Fruit fly (Drosophila melanogaster) whole organism, wandering third instar larva: ENCODE results near the gene AGO2.

Experiments used
- CrebA ChIP-seq: fragments of 200-800 bp; sonication (Bioruptor generic); optimal IDR thresholded peaks from 2 replicates; lab custom pipeline; 2016; ENCODE audit warnings: missing biosample characterization, mild to moderate bottlenecking, missing genetic modification characterization, borderline replicate concordance
- Dif ChIP-seq: fragments of 200-275, 200-300 bp; sonication (Bioruptor generic); optimal IDR thresholded peaks from 2 replicates; lab custom pipeline; 2018; ENCODE audit warnings: missing biosample characterization, missing genetic modification characterization; ENCODE audit not compliant: partially characterized antibody
- GATAd ChIP-seq: sonication (Bioruptor generic); optimal IDR thresholded peaks from 2 replicates; lab custom pipeline; 2016; ENCODE audit warnings: missing biosample characterization, missing genetic modification characterization
- Jra ChIP-seq: sonication (Bioruptor generic); optimal IDR thresholded peaks from 2 replicates; lab custom pipeline; 2016; ENCODE audit warnings: missing biosample characterization, missing genetic modification characterization
- Myc ChIP-seq: fragments of >200 bp; optimal IDR thresholded peaks from 2 replicates; lab custom pipeline; 2017
- br ChIP-seq: fragments of 200-800 bp; sonication (Bioruptor generic); optimal IDR thresholded peaks from 2 replicates; lab custom pipeline; 2016; ENCODE audit warnings: missing biosample characterization, missing genetic modification characterization
- dmrt93B ChIP-seq: fragments of 200-800 bp; sonication (Bioruptor generic); optimal IDR thresholded peaks from 2 replicates; lab custom pipeline; 2018; ENCODE audit warnings: missing biosample characterization, mild to moderate bottlenecking, missing genetic modification characterization
- ey ChIP-seq: fragments of 200-800 bp; sonication (Bioruptor generic); optimal IDR thresholded peaks from 2 replicates; lab custom pipeline; 2016; ENCODE audit warnings: missing biosample characterization, missing genetic modification characterization
- psq ChIP-seq: fragments of 200-800 bp; sonication (Bioruptor generic); optimal IDR thresholded peaks from 3 replicates; lab custom pipeline; 2017; ENCODE audit warnings: missing biosample characterization, mild to moderate bottlenecking, missing genetic modification characterization, moderate library complexity
- rgr ChIP-seq: fragments of 200-800 bp; sonication (Bioruptor generic); optimal IDR thresholded peaks from 3 replicates; lab custom pipeline; 2016; ENCODE audit warnings: missing biosample characterization, mild to moderate bottlenecking, missing genetic modification characterization
- sage ChIP-seq: fragments of 200-800 bp; sonication (Bioruptor generic); optimal IDR thresholded peaks from 2 replicates; lab custom pipeline; 2016; ENCODE audit warnings: missing biosample characterization, mild to moderate bottlenecking, missing genetic modification characterization
- tai ChIP-seq: sonication (Bioruptor generic); optimal IDR thresholded peaks from 2 replicates; lab custom pipeline; 2016; ENCODE audit warnings: missing biosample characterization, missing genetic modification characterization
- usp ChIP-seq: fragments of >200 bp; optimal IDR thresholded peaks from 2 replicates; lab custom pipeline; 2017; ENCODE audit warnings: missing biosample characterization, missing genetic modification characterization

DNA sequence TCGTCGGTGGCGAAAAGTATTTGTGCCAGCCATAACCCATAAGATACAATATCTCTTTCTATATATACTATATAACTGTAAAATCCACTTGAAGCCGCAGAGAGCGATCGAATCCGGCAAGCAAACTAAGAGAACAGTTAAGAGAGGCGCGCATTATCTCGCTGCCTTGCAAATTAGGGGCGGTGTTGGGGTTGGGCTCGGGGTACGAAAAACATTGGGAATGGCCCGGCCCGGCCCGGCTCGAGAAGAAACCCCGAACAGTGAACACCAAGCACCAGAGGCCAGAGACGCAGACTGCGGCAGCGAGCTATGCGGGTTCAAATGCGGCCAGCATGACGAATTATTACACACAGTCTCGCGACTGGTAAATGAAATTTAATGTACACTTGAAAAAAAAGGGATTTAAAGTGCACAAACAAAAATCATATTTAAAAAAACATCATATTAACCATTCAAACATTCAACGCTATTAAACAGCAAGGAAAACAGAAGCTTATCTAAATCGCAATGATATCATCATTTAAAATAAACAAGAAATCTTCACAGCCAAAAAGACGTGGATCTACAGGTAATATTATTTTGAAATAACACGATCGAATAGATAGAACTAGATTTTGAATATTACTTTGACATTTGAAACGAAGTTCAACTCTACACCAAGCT, 21.4 kb upstream of the AGO2 start:
- TF ChIP-seq GATAd: no peak
- TF ChIP-seq dmrt93B: peak; percentile 67
- TF ChIP-seq rgr: peak; percentile 23
- no peak for TF ChIP-seq usp (GFP tag; lab: Kevin White, UChicago)
- peak; percentile 63 for TF ChIP-seq CrebA (GFP tag; lab: Kevin White, UChicago)
- TF ChIP-seq ey (GFP tag; lab: Kevin White, UChicago): peak; percentile 36
- peak; percentile 21 for TF ChIP-seq br
- TF ChIP-seq tai (GFP tag; lab: Kevin White, UChicago): peak; percentile 42
- TF ChIP-seq Dif: peak; percentile 89
- peak; percentile 25 for TF ChIP-seq Jra (GFP tag; lab: Kevin White, UChicago)
- peak; percentile 68 for TF ChIP-seq sage (GFP tag; lab: Kevin White, UChicago)
- TF ChIP-seq Myc (lab: Kevin White, UChicago): no peak
- TF ChIP-seq psq (GFP tag; lab: Kevin White, UChicago): peak; percentile 21
